Fruit fly (Drosophila melanogaster) whole organism, embryonic: ENCODE measurements around the gene CG11999.

Experiments
- Abd-B ChIP-seq: fragments of 200-800 bp; sonication (Bioruptor generic); optimal IDR thresholded peaks from 2 replicates; lab custom pipeline; 2018; ENCODE audit warnings: missing biosample characterization, mild to moderate bottlenecking, missing genetic modification characterization, moderate library complexity
- Antp ChIP-seq: fragments of 200-800 bp; sonication (Bioruptor generic); optimal IDR thresholded peaks from 3 replicates; lab custom pipeline; 2016; ENCODE audit warnings: missing biosample characterization, missing genetic modification characterization
- Asciz ChIP-seq: fragments of 200-800 bp; sonication (Bioruptor generic); optimal IDR thresholded peaks from 2 replicates; lab custom pipeline; 2017; ENCODE audit warnings: missing biosample characterization, mild to moderate bottlenecking, missing genetic modification characterization, missing genetic modification reagents
- BEAF-32 ChIP-seq: fragments of 200-800 bp; sonication (Bioruptor generic); optimal IDR thresholded peaks from 3 replicates; lab custom pipeline; 2017; ENCODE audit warnings: missing biosample characterization, missing genetic modification characterization, mild to moderate bottlenecking, moderate library complexity, missing genetic modification reagents
- Bgb ChIP-seq: fragments of 200-800 bp; sonication (Bioruptor generic); IDR thresholded peaks from 2 replicates; pipeline ENCODE4 v1.3.6; 2022; ENCODE audit warnings: missing biosample characterization, missing genetic modification characterization; ENCODE audit not compliant: partially characterized antibody
- CG10267 ChIP-seq: fragments of 200-800 bp; sonication (Bioruptor generic); optimal IDR thresholded peaks from 2 replicates; lab custom pipeline; 2018; ENCODE audit warnings: missing biosample characterization, mild to moderate bottlenecking, missing genetic modification characterization, moderate library complexity
- CG10431 ChIP-seq: fragments of 200-800 bp; sonication (Bioruptor generic); optimal IDR thresholded peaks from 3 replicates; lab custom pipeline; 2018; ENCODE audit warnings: missing biosample characterization, mild to moderate bottlenecking, missing genetic modification characterization
- CG10543 ChIP-seq: fragments of 200-800 bp; sonication (Bioruptor generic); optimal IDR thresholded peaks from 3 replicates; lab custom pipeline; 2017; ENCODE audit warnings: missing biosample characterization, mild to moderate bottlenecking, missing genetic modification characterization, moderate library complexity
- CG12155 ChIP-seq: fragments of 200-800 bp; sonication (Bioruptor generic); optimal IDR thresholded peaks from 3 replicates; lab custom pipeline; 2016; ENCODE audit warnings: missing biosample characterization, missing genetic modification characterization
- CG13287 ChIP-seq: fragments of 200-800 bp; sonication (Bioruptor generic); IDR thresholded peaks from 2 replicates; pipeline ENCODE4 v1.3.6; 2022; ENCODE audit warnings: missing biosample characterization, missing genetic modification characterization; ENCODE audit not compliant: partially characterized antibody
- CG14860 ChIP-seq: fragments of 200-800 bp; sonication (Bioruptor generic); IDR thresholded peaks from 3 replicates; pipeline ENCODE4 v1.3.6; 2022; ENCODE audit warnings: missing biosample characterization, missing genetic modification characterization; ENCODE audit not compliant: partially characterized antibody
- CG15073 ChIP-seq: fragments of 200-800 bp; sonication (Bioruptor generic); optimal IDR thresholded peaks from 2 replicates; lab custom pipeline; 2016; ENCODE audit warnings: missing biosample characterization, missing genetic modification characterization
- CG16863 ChIP-seq: fragments of 200-800 bp; sonication (Bioruptor generic); optimal IDR thresholded peaks from 3 replicates; lab custom pipeline; 2016; ENCODE audit warnings: missing biosample characterization, missing genetic modification characterization
- CG2202 ChIP-seq: fragments of 200-800 bp; sonication (Bioruptor generic); optimal IDR thresholded peaks from 2 replicates; lab custom pipeline; 2018; ENCODE audit warnings: missing biosample characterization, mild to moderate bottlenecking, missing genetic modification characterization
- CG31388 ChIP-seq: fragments of 200-800 bp; sonication (Bioruptor generic); optimal IDR thresholded peaks from 2 replicates; lab custom pipeline; 2016; ENCODE audit warnings: missing biosample characterization, missing genetic modification characterization
- CG31441 ChIP-seq: fragments of 200-800 bp; sonication (Bioruptor generic); IDR thresholded peaks from 2 replicates; pipeline ENCODE4 v1.3.6; 2022; ENCODE audit warnings: missing biosample characterization, missing genetic modification characterization
- CG3281 ChIP-seq: fragments of 200-800 bp; sonication (Bioruptor generic); optimal IDR thresholded peaks from 3 replicates; lab custom pipeline; 2017; ENCODE audit warnings: missing biosample characterization, mild to moderate bottlenecking, missing genetic modification characterization
- CG4854 ChIP-seq: fragments of 200-800 bp; sonication (Bioruptor generic); optimal IDR thresholded peaks from 2 replicates; lab custom pipeline; 2016; ENCODE audit warnings: missing biosample characterization, missing genetic modification characterization, inconsistent platforms
- CG6654 ChIP-seq: fragments of 200-800 bp; sonication (Bioruptor generic); optimal IDR thresholded peaks from 2 replicates; lab custom pipeline; 2017; ENCODE audit warnings: missing biosample characterization, mild to moderate bottlenecking, missing genetic modification characterization
- CG7372 ChIP-seq: fragments of 200-800 bp; sonication (Bioruptor generic); IDR thresholded peaks from 2 replicates; pipeline ENCODE4 v1.3.6; 2022; ENCODE audit warnings: missing biosample characterization, missing genetic modification characterization
- CG7786 ChIP-seq: fragments of 200-800 bp; sonication (Bioruptor generic); optimal IDR thresholded peaks from 2 replicates; lab custom pipeline; 2016; ENCODE audit warnings: missing biosample characterization, missing genetic modification characterization
- CG8924 ChIP-seq: fragments of 200-800 bp; optimal IDR thresholded peaks from 3 replicates; lab custom pipeline; 2019; ENCODE audit warnings: missing biosample characterization, mild to moderate bottlenecking, missing genetic modification characterization, moderate library complexity
- CoRest ChIP-seq: fragments of 200-800 bp; sonication (Bioruptor generic); optimal IDR thresholded peaks from 3 replicates; lab custom pipeline; 2018; ENCODE audit warnings: missing biosample characterization, mild to moderate bottlenecking, missing genetic modification characterization, moderate library complexity
- Dbx ChIP-seq: fragments of 200-800 bp; sonication (Bioruptor generic); IDR thresholded peaks from 3 replicates; pipeline ENCODE4 v1.3.6; 2022; ENCODE audit warnings: missing biosample characterization, missing genetic modification characterization
- Dip2 ChIP-seq: fragments of 200-800 bp; sonication (Bioruptor generic); IDR thresholded peaks from 2 replicates; pipeline ENCODE4 v1.3.6; 2022; ENCODE audit warnings: missing biosample characterization, missing genetic modification characterization
- Fer3 ChIP-seq: fragments of 200-800 bp; sonication (Bioruptor generic); optimal IDR thresholded peaks from 2 replicates; lab custom pipeline; 2018; ENCODE audit warnings: missing biosample characterization, mild to moderate bottlenecking, missing genetic modification characterization, moderate library complexity
- H15 ChIP-seq: fragments of 200-800 bp; sonication (Bioruptor generic); IDR thresholded peaks from 3 replicates; pipeline ENCODE4 v1.3.6; 2022; ENCODE audit warnings: missing biosample characterization, missing genetic modification characterization
- Hey ChIP-seq: fragments of 200-800 bp; sonication (Bioruptor generic); optimal IDR thresholded peaks from 3 replicates; lab custom pipeline; 2018; ENCODE audit warnings: missing biosample characterization, mild to moderate bottlenecking, missing genetic modification characterization
- Lim3 ChIP-seq: fragments of 200-800 bp; sonication (Bioruptor generic); IDR thresholded peaks from 2 replicates; pipeline ENCODE4 v1.3.6; 2022; ENCODE audit warnings: missing biosample characterization, missing genetic modification characterization
- Poxn ChIP-seq: fragments of 200-800 bp; sonication (Bioruptor generic); IDR thresholded peaks from 2 replicates; pipeline ENCODE4 v1.3.6; 2022; ENCODE audit warnings: missing biosample characterization, missing genetic modification characterization
- Scr ChIP-seq: fragments of 200-800 bp; sonication (Bioruptor generic); IDR thresholded peaks from 2 replicates; pipeline ENCODE4 v1.3.6; 2022; ENCODE audit warnings: missing biosample characterization, missing genetic modification characterization; ENCODE audit not compliant: partially characterized antibody
- Sin3A ChIP-seq: fragments of >200 bp; optimal IDR thresholded peaks from 2 replicates; lab custom pipeline; 2018
- Sox102F ChIP-seq: fragments of 200-800 bp; sonication (Bioruptor generic); optimal IDR thresholded peaks from 2 replicates; lab custom pipeline; 2018; ENCODE audit warnings: missing biosample characterization, mild to moderate bottlenecking, missing genetic modification characterization, moderate library complexity
- ab ChIP-seq: fragments of 200-800 bp; sonication (Bioruptor generic); optimal IDR thresholded peaks from 2 replicates; lab custom pipeline; 2016; ENCODE audit warnings: missing biosample characterization, missing genetic modification characterization
- al ChIP-seq: fragments of 200-800 bp; sonication (Bioruptor generic); IDR thresholded peaks from 2 replicates; pipeline ENCODE4 v1.3.6; 2022; ENCODE audit warnings: missing biosample characterization, missing genetic modification characterization
- bab2 ChIP-seq: fragments of 200-800 bp; sonication (Bioruptor generic); optimal IDR thresholded peaks from 2 replicates; lab custom pipeline; 2016; ENCODE audit warnings: missing biosample characterization, missing genetic modification characterization
- cad ChIP-seq: fragments of >200 bp; optimal IDR thresholded peaks from 2 replicates; lab custom pipeline; 2017; ENCODE audit warnings: missing biosample characterization, missing genetic modification characterization
- crol ChIP-seq: fragments of 200-800 bp; sonication (Bioruptor generic); IDR thresholded peaks from 2 replicates; pipeline ENCODE4 v1.3.6; 2022; ENCODE audit warnings: missing biosample characterization, missing genetic modification characterization
- disco-r ChIP-seq: fragments of 200-800 bp; sonication (Bioruptor generic); optimal IDR thresholded peaks from 2 replicates; lab custom pipeline; 2016; ENCODE audit warnings: missing biosample characterization, missing genetic modification characterization
- fd3F ChIP-seq: fragments of 200-800 bp; sonication (Bioruptor generic); optimal IDR thresholded peaks from 2 replicates; lab custom pipeline; 2018; ENCODE audit warnings: missing biosample characterization, mild to moderate bottlenecking, missing genetic modification characterization, moderate library complexity
- fu2 ChIP-seq: fragments of 200-800 bp; sonication (Bioruptor generic); optimal IDR thresholded peaks from 2 replicates; lab custom pipeline; 2016; ENCODE audit warnings: missing biosample characterization, missing genetic modification characterization
- gce ChIP-seq: fragments of 200-800 bp; sonication (Bioruptor generic); IDR thresholded peaks from 3 replicates; pipeline ENCODE4 v1.3.6; 2022; ENCODE audit warnings: missing biosample characterization, missing genetic modification characterization
- grn ChIP-seq: fragments of 200-800 bp; sonication (Bioruptor generic); optimal IDR thresholded peaks from 3 replicates; lab custom pipeline; 2017; ENCODE audit warnings: missing biosample characterization, missing genetic modification characterization
- gt ChIP-seq: fragments of 200-800 bp; sonication (Bioruptor generic); IDR thresholded peaks from 2 replicates; pipeline ENCODE4 v1.3.6; 2022; ENCODE audit warnings: missing biosample characterization, missing genetic modification characterization
- h ChIP-seq: fragments of >200 bp; optimal IDR thresholded peaks from 2 replicates; lab custom pipeline; 2017
- klu ChIP-seq: fragments of 200-800 bp; sonication (Bioruptor generic); IDR thresholded peaks from 2 replicates; pipeline ENCODE4 v1.3.6; 2022; ENCODE audit warnings: missing biosample characterization, missing genetic modification characterization
- nmo ChIP-seq: fragments of 200-800 bp; sonication (Bioruptor generic); optimal IDR thresholded peaks from 2 replicates; lab custom pipeline; 2018; ENCODE audit warnings: missing biosample characterization, mild to moderate bottlenecking, missing genetic modification characterization, moderate library complexity
- phol ChIP-seq: fragments of 200-800 bp; sonication (Bioruptor generic); optimal IDR thresholded peaks from 3 replicates; lab custom pipeline; 2018; ENCODE audit warnings: missing biosample characterization, mild to moderate bottlenecking, missing genetic modification characterization, moderate library complexity
- shn ChIP-seq: fragments of 200-800 bp; sonication (Bioruptor generic); optimal IDR thresholded peaks from 3 replicates; lab custom pipeline; 2016; ENCODE audit warnings: missing biosample characterization, missing genetic modification characterization
- sim ChIP-seq: fragments of 200-800 bp; sonication (Bioruptor generic); IDR thresholded peaks from 2 replicates; pipeline ENCODE4 v1.3.6; 2022; ENCODE audit warnings: missing biosample characterization, missing genetic modification characterization
- tap ChIP-seq: fragments of 200-800 bp; optimal IDR thresholded peaks from 3 replicates; lab custom pipeline; 2019; ENCODE audit warnings: missing biosample characterization, mild to moderate bottlenecking, missing genetic modification characterization, moderate library complexity

The CG11999 gene

DNA sequence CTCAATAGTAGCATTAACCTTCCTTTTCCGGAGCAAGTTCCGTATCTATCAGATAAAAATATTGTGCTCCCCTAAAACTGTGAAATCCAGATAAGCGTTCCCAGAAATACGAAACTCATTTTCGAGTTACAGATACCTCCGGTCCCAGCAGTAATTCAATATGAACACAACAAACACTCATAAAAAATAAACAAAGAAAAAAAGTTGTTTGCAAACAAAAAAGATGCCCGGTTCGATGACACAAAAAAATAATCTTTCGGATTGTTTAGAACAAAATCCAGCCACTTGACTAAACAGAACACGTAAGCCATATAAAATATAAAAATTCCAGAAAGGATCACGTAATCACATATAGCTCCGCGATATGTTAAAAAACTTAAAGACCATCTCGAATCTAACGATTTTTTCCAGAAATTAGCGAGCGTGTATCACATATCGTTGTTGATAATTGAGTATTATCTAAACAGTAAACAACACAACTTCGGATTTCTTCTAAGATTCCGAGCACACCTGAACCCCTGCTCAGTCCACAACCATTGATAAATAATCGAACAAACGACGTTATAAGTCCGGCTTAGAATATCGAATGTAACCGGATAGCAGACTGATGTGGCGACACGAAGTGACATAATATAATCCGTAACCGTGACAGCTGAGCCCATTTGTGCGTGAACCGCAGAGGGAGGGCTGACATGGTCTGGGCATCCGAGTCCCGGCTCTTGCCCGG is 35.3 kb downstream of the CG11999 start (continued):
- TF ChIP-seq Sox102F (GFP tag; lab: Kevin White, UChicago) = no peak
- peak; percentile 81 for TF ChIP-seq CG2202 (tag; lab: Kevin White, UChicago)
- TF ChIP-seq klu (GFP tag; lab: Robert Waterston, UW) = no peak
- peak; percentile 13 for TF ChIP-seq CG10543 (GFP tag; lab: Kevin White, UChicago)
- no peak for TF ChIP-seq nmo (GFP tag; lab: Kevin White, UChicago)
- peak; percentile 15 for TF ChIP-seq CG10431 (GFP tag; lab: Kevin White, UChicago)
- TF ChIP-seq gt (GFP tag; lab: Robert Waterston, UW) = no peak
- TF ChIP-seq Dip2 (GFP tag; lab: Robert Waterston, UW) = no peak
- peak; percentile 53 for TF ChIP-seq CG8924
- no peak for TF ChIP-seq Abd-B (GFP tag; lab: Kevin White, UChicago)
- peak; percentile 51 for TF ChIP-seq Asciz (GFP tag; lab: Kevin White, UChicago)
- TF ChIP-seq sim (GFP tag; lab: Robert Waterston, UW) = peak; percentile 68; the same call in 1 of the 2 replicates
- peak; percentile 23; the same call in 1 of the 2 replicates for TF ChIP-seq CG31441 (GFP tag; lab: Robert Waterston, UW)
- TF ChIP-seq Sin3A (lab: Kevin White, UChicago) = no peak
- TF ChIP-seq grn = peak; percentile 71
- no peak for TF ChIP-seq CG13287
- no peak for TF ChIP-seq H15 (GFP tag; lab: Robert Waterston, UW)
- TF ChIP-seq tap (tag; lab: Kevin White, UChicago) = no peak
- TF ChIP-seq CG12155 (GFP tag; lab: Kevin White, UChicago) = peak; percentile 8
- peak; percentile 29 for TF ChIP-seq CoRest (tag; lab: Kevin White, UChicago)
- no peak for TF ChIP-seq shn (GFP tag; lab: Kevin White, UChicago)
- TF ChIP-seq Dbx (GFP tag; lab: Robert Waterston, UW) = no peak
- TF ChIP-seq gce (GFP tag; lab: Robert Waterston, UW) = no peak
- no peak for TF ChIP-seq BEAF-32
- TF ChIP-seq Scr (GFP tag; lab: Robert Waterston, UW) = no peak
- TF ChIP-seq CG10267 (tag; lab: Kevin White, UChicago) = peak; percentile 42
- no peak for TF ChIP-seq CG7786
- no peak for TF ChIP-seq fd3F
- TF ChIP-seq CG31388 (GFP tag; lab: Kevin White, UChicago) = no peak
- no peak for TF ChIP-seq cad (GFP tag; lab: Kevin White, UChicago)
- TF ChIP-seq Lim3 (GFP tag; lab: Robert Waterston, UW) = no peak
- TF ChIP-seq CG14860 (GFP tag; lab: Robert Waterston, UW) = no peak
- TF ChIP-seq fu2 (GFP tag; lab: Kevin White, UChicago) = no peak
- no peak for TF ChIP-seq Bgb
- no peak for TF ChIP-seq al (GFP tag; lab: Robert Waterston, UW)
- no peak for TF ChIP-seq CG15073 (GFP tag; lab: Kevin White, UChicago)
- TF ChIP-seq Antp = no peak
- no peak for TF ChIP-seq crol
- TF ChIP-seq Fer3 = peak; percentile 4
- no peak for TF ChIP-seq disco-r
- no peak for TF ChIP-seq phol (tag; lab: Kevin White, UChicago)
- TF ChIP-seq Hey (tag; lab: Kevin White, UChicago) = no peak
- no peak for TF ChIP-seq ab
- TF ChIP-seq CG16863 (GFP tag; lab: Kevin White, UChicago) = peak; percentile 48
- TF ChIP-seq CG6654 (GFP tag; lab: Kevin White, UChicago) = no peak
- TF ChIP-seq CG3281 (GFP tag; lab: Kevin White, UChicago) = peak; percentile 14
- no peak for TF ChIP-seq Poxn
- no peak for TF ChIP-seq CG7372
- no peak for TF ChIP-seq h
- peak; percentile 22 for TF ChIP-seq CG4854
- TF ChIP-seq bab2 = peak; percentile 53
